Worm (Caenorhabditis elegans): ENCODE data around the gene C29F9.6.

- peak; percentile 58 for TF ChIP-seq isw-1 (GFP tag; IDR thresholded peaks at IDR 0.05)
- TF ChIP-seq zag-1 (tag; optimal IDR thresholded peaks at IDR 0.05) = no peak
- peak; percentile 50 for TF ChIP-seq fos-1 (tag; optimal IDR thresholded peaks at IDR 0.05)
- TF ChIP-seq elt-3 (tag; optimal IDR thresholded peaks at IDR 0.05) = peak in 1 of 6 experiments; percentile 50
- peak; percentile 63 for TF ChIP-seq skn-1 (tag; optimal IDR thresholded peaks at IDR 0.05)
- TF ChIP-seq C34B4.2 (tag; optimal IDR thresholded peaks at IDR 0.05) = no peak
- no peak for TF ChIP-seq unc-62 (GFP tag; optimal IDR thresholded peaks at IDR 0.05)
- peak; percentile 70 for TF ChIP-seq snu-23 (GFP tag; optimal IDR thresholded peaks at IDR 0.05)
- no peak for TF ChIP-seq nhr-237 (tag; optimal IDR thresholded peaks at IDR 0.05)
- TF ChIP-seq alr-1 (tag; optimal IDR thresholded peaks at IDR 0.05; ENCODE audit: borderline replicate concordance) = no peak
- peak; percentile 67 for TF ChIP-seq blmp-1 (tag; optimal IDR thresholded peaks at IDR 0.05)
- no peak for TF ChIP-seq egl-27 (tag; optimal IDR thresholded peaks at IDR 0.05)
These were observed 28.4 kb upstream of the C29F9.6 start, which contains the start of gene attf-3 for ce11 chrIII:86316-86715.
